Worm (Caenorhabditis elegans) whole organism, early embryonic: ENCODE results near the gene npr-22.

ENCODE experiments used
- B0310.2 ChIP-seq: sonication (generic microtip); optimal IDR thresholded peaks from 2 replicates; lab custom pipeline; 2016; ENCODE audit warnings: mild to moderate bottlenecking, missing genetic modification characterization, missing compliant biosample characterization
- F13C5.2 ChIP-seq: sonication (generic microtip); optimal IDR thresholded peaks from 2 replicates; lab custom pipeline; 2017; ENCODE audit warnings: mild to moderate bottlenecking, missing genetic modification characterization, inconsistent platforms, missing compliant biosample characterization
- aly-1 ChIP-seq: sonication (generic microtip); optimal IDR thresholded peaks from 2 replicates; lab custom pipeline; 2016; ENCODE audit warnings: missing genetic modification characterization, missing compliant biosample characterization
- ama-1 ChIP-seq: fragments of 150-350 bp; optimal IDR thresholded peaks from 2 replicates; lab custom pipeline; 2014
- ceh-13 ChIP-seq: fragments of 200-800 bp; sonication (Bioruptor generic); optimal IDR thresholded peaks from 2 replicates; lab custom pipeline; 2018; ENCODE audit warnings: mild to moderate bottlenecking, missing genetic modification characterization, missing compliant biosample characterization
- ceh-36 ChIP-seq: sonication (generic microtip); optimal IDR thresholded peaks from 2 replicates; lab custom pipeline; 2016; ENCODE audit warnings: missing genetic modification characterization, inconsistent platforms, missing compliant biosample characterization
- ets-7 ChIP-seq: sonication (generic microtip); optimal IDR thresholded peaks from 2 replicates; lab custom pipeline; 2016; ENCODE audit warnings: missing genotype, missing genetic modification characterization, missing compliant biosample characterization
- flt-1 ChIP-seq: fragments of 200-800 bp; sonication (Bioruptor generic); IDR thresholded peaks from 2 replicates; pipeline ENCODE4 v1.3.6; 2022; ENCODE audit warnings: missing genetic modification characterization, missing compliant biosample characterization
- hmbx-1 ChIP-seq: sonication (generic microtip); optimal IDR thresholded peaks from 2 replicates; lab custom pipeline; 2016; ENCODE audit warnings: mild to moderate bottlenecking, missing genetic modification characterization, missing compliant biosample characterization
- hmg-4 ChIP-seq: fragments of 200-800 bp; sonication (Bioruptor generic); optimal IDR thresholded peaks from 2 replicates; lab custom pipeline; 2018; ENCODE audit warnings: mild to moderate bottlenecking, missing genetic modification characterization, missing compliant biosample characterization
- hnd-1 ChIP-seq: sonication (generic microtip); optimal IDR thresholded peaks from 2 replicates; lab custom pipeline; 2016; ENCODE audit warnings: missing genetic modification characterization, missing compliant biosample characterization
- pes-1 ChIP-seq: fragments of 200-800 bp; sonication (Bioruptor generic); IDR thresholded peaks from 2 replicates; pipeline ENCODE4 v1.3.6; 2022; ENCODE audit warnings: missing genetic modification reagents, missing genetic modification characterization, missing compliant biosample characterization
- scrt-1 ChIP-seq: fragments of 200-800 bp; sonication (Bioruptor generic); IDR thresholded peaks from 2 replicates; pipeline ENCODE4 v1.3.6; 2022; ENCODE audit warnings: missing genetic modification characterization, missing compliant biosample characterization
- sea-1 ChIP-seq: fragments of 200-800 bp; sonication (Bioruptor generic); conservative IDR thresholded peaks from 2 replicates; pipeline ENCODE4 v1.3.6; 2022; ENCODE audit warnings: missing genetic modification characterization, missing compliant biosample characterization
- tbx-11 ChIP-seq: fragments of 200-800 bp; sonication (Bioruptor generic); IDR thresholded peaks from 2 replicates; pipeline ENCODE4 v1.3.6; 2022; ENCODE audit warnings: missing genetic modification characterization, missing compliant biosample characterization
- tbx-37 ChIP-seq: fragments of 200-800 bp; sonication (Bioruptor generic); conservative IDR thresholded peaks from 2 replicates; pipeline ENCODE4 v1.3.6; 2022; ENCODE audit warnings: missing genetic modification reagents, missing genetic modification characterization, missing compliant biosample characterization
- tra-4 ChIP-seq: sonication (generic microtip); optimal IDR thresholded peaks from 2 replicates; lab custom pipeline; 2017; ENCODE audit warnings: missing genetic modification characterization, missing compliant biosample characterization

Gene npr-22

ce11 chrIV:8605217-8605616, 46.0 kb downstream of the npr-22 start:
- no peak for TF ChIP-seq tbx-11 (GFP tag; lab: Robert Waterston, UW)
- TF ChIP-seq pes-1 (GFP tag; lab: Robert Waterston, UW), result no peak
- TF ChIP-seq scrt-1, result no peak
- TF ChIP-seq aly-1, result no peak
- TF ChIP-seq F13C5.2 (tag; lab: Kevin White, UChicago), result no peak
- no peak for TF ChIP-seq ceh-13
- TF ChIP-seq hmbx-1 (tag; lab: Kevin White, UChicago), result no peak
- TF ChIP-seq ceh-36 (tag; lab: Kevin White, UChicago), result no peak
- TF ChIP-seq flt-1, result no peak
- no peak for TF ChIP-seq B0310.2 (tag; lab: Kevin White, UChicago)
- no peak for TF ChIP-seq hnd-1
- TF ChIP-seq tbx-37 (GFP tag; lab: Robert Waterston, UW), result no peak
- TF ChIP-seq hmg-4 (GFP tag; lab: Kevin White, UChicago), result no peak
- TF ChIP-seq tra-4 (tag; lab: Kevin White, UChicago), result no peak
- TF ChIP-seq sea-1 (GFP tag; lab: Robert Waterston, UW), result no peak
- TF ChIP-seq ets-7 (tag; lab: Kevin White, UChicago), result no peak
- TF ChIP-seq ama-1 (lab: Kevin White, UChicago), result no peak

ce11 chrIV:8608204-8608603, 49.0 kb downstream of the npr-22 start:
- TF ChIP-seq tbx-37 (GFP tag; lab: Robert Waterston, UW) (no peak), ceh-13 (no peak), sea-1 (GFP tag; lab: Robert Waterston, UW) (no peak), B0310.2 (tag; lab: Kevin White, UChicago) (no peak), pes-1 (GFP tag; lab: Robert Waterston, UW) (no peak), ceh-36 (tag; lab: Kevin White, UChicago) (no peak), scrt-1 (no peak), F13C5.2 (tag; lab: Kevin White, UChicago) (no peak), hmg-4 (GFP tag; lab: Kevin White, UChicago) (no peak), tra-4 (tag; lab: Kevin White, UChicago) (no peak), flt-1 (no peak), tbx-11 (GFP tag; lab: Robert Waterston, UW) (no peak), ama-1 (lab: Kevin White, UChicago) (no peak)

DNA sequence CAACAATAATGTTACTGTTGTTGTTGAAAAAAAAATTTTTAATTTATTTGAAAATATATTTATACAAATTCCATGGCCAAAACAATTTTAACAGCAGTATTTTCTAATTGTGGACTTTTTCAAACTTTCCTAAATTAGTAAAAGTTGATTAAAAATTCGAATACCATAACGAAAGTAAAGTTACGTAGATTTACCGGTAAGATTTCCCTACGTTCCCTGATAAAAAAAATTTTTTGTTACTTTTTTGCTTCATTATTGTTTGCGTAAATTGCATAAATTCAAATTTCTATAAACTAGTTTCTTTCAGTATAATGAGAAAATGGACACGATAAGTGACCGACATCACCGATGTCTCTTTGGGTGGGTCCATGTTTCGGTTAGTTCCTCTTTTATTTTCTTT, 49.7 kb downstream of the npr-22 start, which contains the start of gene F42A9.6:
TSS of gene F42A9.6 (plus strand) at position 301 of the 400 bp plus-strand sequence.
- TF ChIP-seq tbx-37 (GFP tag; lab: Robert Waterston, UW) (no peak), hnd-1 (no peak), pes-1 (GFP tag; lab: Robert Waterston, UW) (no peak), hmg-4 (GFP tag; lab: Kevin White, UChicago) (no peak), B0310.2 (tag; lab: Kevin White, UChicago) (no peak), ets-7 (tag; lab: Kevin White, UChicago) (no peak), tra-4 (tag; lab: Kevin White, UChicago) (no peak), ama-1 (lab: Kevin White, UChicago) (no peak), hmbx-1 (tag; lab: Kevin White, UChicago) (no peak), ceh-36 (tag; lab: Kevin White, UChicago) (no peak), flt-1 (no peak), scrt-1 (no peak)

- no peak for TF ChIP-seq F13C5.2 (tag; lab: Kevin White, UChicago)
- no peak for TF ChIP-seq ceh-13
- no peak for TF ChIP-seq ama-1 (lab: Kevin White, UChicago)
- no peak for TF ChIP-seq hmbx-1 (tag; lab: Kevin White, UChicago)
- no peak for TF ChIP-seq ceh-36 (tag; lab: Kevin White, UChicago)
- TF ChIP-seq sea-1 (GFP tag; lab: Robert Waterston, UW), result no peak
- TF ChIP-seq B0310.2 (tag; lab: Kevin White, UChicago), result no peak
- TF ChIP-seq scrt-1, result no peak
- no peak for TF ChIP-seq hmg-4 (GFP tag; lab: Kevin White, UChicago)
- no peak for TF ChIP-seq tbx-11 (GFP tag; lab: Robert Waterston, UW)
- no peak for TF ChIP-seq pes-1 (GFP tag; lab: Robert Waterston, UW)
- no peak for TF ChIP-seq tra-4 (tag; lab: Kevin White, UChicago)
- no peak for TF ChIP-seq hnd-1
- no peak for TF ChIP-seq tbx-37 (GFP tag; lab: Robert Waterston, UW)
- TF ChIP-seq aly-1, result no peak
- no peak for TF ChIP-seq flt-1
These were observed 52.8 kb downstream of the npr-22 start, which contains the start of the genes F42A9.17 and cyp-33E2 for ce11 chrIV:8611886-8612542. TSS of gene F42A9.17 (minus strand) at chrIV:8611936. TSS of gene cyp-33E2 (plus strand) at chrIV:8612334.
